Worm (Caenorhabditis elegans) whole organism, midembryonic: ENCODE measurements around the gene dpf-2.

ENCODE experiments used
- tab-1 ChIP-seq: fragments of 200-800 bp; sonication (Bioruptor generic); IDR thresholded peaks from 2 replicates; pipeline ENCODE4 v1.3.6; 2022; ENCODE audit warnings: missing genetic modification characterization, missing compliant biosample characterization
- ztf-23 ChIP-seq: fragments of 200-800 bp; sonication (Bioruptor generic); IDR thresholded peaks from 2 replicates; pipeline ENCODE4 v1.3.6; 2022; ENCODE audit warnings: missing genetic modification reagents, missing genetic modification characterization, missing compliant biosample characterization

ce11 chrX:14816717-14817116 is 14.9 kb upstream of the dpf-2 start:
- no peak for TF ChIP-seq ztf-23 (GFP tag; lab: Robert Waterston, UW)
- TF ChIP-seq tab-1, result no peak
